Worm (Caenorhabditis elegans): Measurements from ENCODE around the gene mrps-28.
A peak's percentile ranks its signal among the peaks of the same experiment; 100 is the strongest.

DNA sequence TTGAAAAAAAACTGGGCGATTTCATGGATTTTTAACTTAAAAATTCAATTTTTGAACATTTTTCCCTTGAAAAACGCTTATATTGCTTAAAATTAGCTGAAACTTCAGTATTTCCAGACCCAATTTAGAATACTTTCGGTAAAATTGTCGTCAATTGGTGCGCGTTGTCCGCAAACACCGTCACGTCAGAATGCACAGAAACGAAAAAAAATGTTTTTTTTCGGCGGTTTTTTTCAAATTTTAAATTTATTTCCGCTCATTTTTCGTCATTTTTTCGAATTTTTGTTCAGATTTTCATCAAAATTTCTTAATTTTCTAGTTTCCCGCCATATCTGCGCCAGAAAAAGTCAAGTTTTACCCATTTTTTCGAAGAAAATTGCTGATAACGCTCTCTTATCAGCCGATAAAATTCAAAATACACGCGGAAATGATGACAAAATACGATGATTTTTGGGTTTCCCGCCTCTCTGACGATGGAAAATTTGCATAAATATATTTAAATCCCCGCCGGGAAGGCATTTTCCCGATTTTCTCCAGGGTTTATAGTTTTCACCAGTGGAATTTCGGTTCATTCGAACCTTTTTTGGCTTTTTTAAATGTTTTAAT, 29.4 kb downstream of the mrps-28 start:
- TF ChIP-seq sea-2 (GFP tag; optimal IDR thresholded peaks at IDR 0.05), result no peak
- TF ChIP-seq ama-1 (optimal IDR thresholded peaks at IDR 0.05), result no peak
- TF ChIP-seq fkh-10 (GFP tag; optimal IDR thresholded peaks at IDR 0.05), result no peak
- TF ChIP-seq elt-2 (tag; optimal IDR thresholded peaks at IDR 0.05), result peak; percentile 63
- TF ChIP-seq egl-27 (tag; optimal IDR thresholded peaks at IDR 0.05), result no peak
- TF ChIP-seq zag-1 (tag; optimal IDR thresholded peaks at IDR 0.05), result no peak
- TF ChIP-seq lin-39 (tag; optimal IDR thresholded peaks at IDR 0.05), result no peak
- no peak for TF ChIP-seq nhr-11 (tag; optimal IDR thresholded peaks at IDR 0.05)
- no peak for TF ChIP-seq ZK546.5 (tag; optimal IDR thresholded peaks at IDR 0.05)
- TF ChIP-seq elt-3 (tag; optimal IDR thresholded peaks at IDR 0.05), result no peak
- no peak for TF ChIP-seq nhr-77 (tag; optimal IDR thresholded peaks at IDR 0.05)
- no peak for TF ChIP-seq unc-62 (GFP tag; optimal IDR thresholded peaks at IDR 0.05)

Data from whole organism, L3 larva.